Worm (Caenorhabditis elegans) whole organism, mixed stage, embryonic: ENCODE results near the gene lrx-1.

ENCODE experiments used
- M03D4.4 ChIP-seq: sonication (generic microtip); optimal IDR thresholded peaks from 2 replicates; lab custom pipeline; 2017; ENCODE audit warnings: mild to moderate bottlenecking, missing genetic modification characterization, missing compliant biosample characterization
- bed-3 ChIP-seq: fragments of 200-800 bp; sonication (Bioruptor generic); optimal IDR thresholded peaks from 3 replicates; lab custom pipeline; 2018; ENCODE audit warnings: mild to moderate bottlenecking, missing genetic modification characterization, moderate library complexity, missing compliant biosample characterization
- blmp-1 ChIP-seq: fragments of 150-350 bp; optimal IDR thresholded peaks from 2 replicates; lab custom pipeline; 2014; ENCODE audit warnings: missing biosample characterization, missing genetic modification characterization
- ceh-39 ChIP-seq: fragments of 150-350 bp; optimal IDR thresholded peaks from 2 replicates; lab custom pipeline; 2014; ENCODE audit warnings: missing biosample characterization, missing genetic modification characterization
- ceh-43 ChIP-seq: fragments of 200-800 bp; sonication (Bioruptor generic); optimal IDR thresholded peaks from 2 replicates; lab custom pipeline; 2018; ENCODE audit warnings: mild to moderate bottlenecking, missing genetic modification characterization, moderate library complexity, missing compliant biosample characterization
- ceh-83 ChIP-seq: fragments of 200-800 bp; sonication (Bioruptor generic); optimal IDR thresholded peaks from 2 replicates; lab custom pipeline; 2018; ENCODE audit warnings: mild to moderate bottlenecking, missing genetic modification characterization, missing compliant biosample characterization
- ces-1 ChIP-seq: fragments of 150-350 bp; optimal IDR thresholded peaks from 2 replicates; lab custom pipeline; 2014; ENCODE audit warnings: missing biosample characterization, missing genetic modification reagents, missing genetic modification characterization
- cnd-1 ChIP-seq: fragments of 200-800 bp; sonication (Bioruptor generic); optimal IDR thresholded peaks from 2 replicates; lab custom pipeline; 2018; ENCODE audit warnings: mild to moderate bottlenecking, missing genetic modification characterization, missing compliant biosample characterization
- drap-1 ChIP-seq: fragments of 200-800 bp; sonication (Bioruptor generic); optimal IDR thresholded peaks from 3 replicates; lab custom pipeline; 2018; ENCODE audit warnings: mild to moderate bottlenecking, missing genetic modification characterization, missing compliant biosample characterization
- elt-1 ChIP-seq: sonication (generic microtip); optimal IDR thresholded peaks from 2 replicates; lab custom pipeline; 2017; ENCODE audit warnings: missing genetic modification characterization, mild to moderate bottlenecking, missing compliant biosample characterization, antibody characterized with exemption, moderate library complexity, borderline replicate concordance; ENCODE audit not compliant: insufficient read depth
- elt-3 ChIP-seq: fragments of 150-350 bp; optimal IDR thresholded peaks from 2 replicates; lab custom pipeline; 2014; ENCODE audit warnings: missing biosample characterization, missing genetic modification characterization
- flh-1 ChIP-seq: fragments of 200-800 bp; sonication (Bioruptor generic); optimal IDR thresholded peaks from 2 replicates; lab custom pipeline; 2018; ENCODE audit warnings: mild to moderate bottlenecking, missing genetic modification characterization, moderate library complexity, missing compliant biosample characterization
- ham-2 ChIP-seq: fragments of 200-800 bp; sonication (Bioruptor generic); optimal IDR thresholded peaks from 2 replicates; lab custom pipeline; 2018; ENCODE audit warnings: mild to moderate bottlenecking, missing genetic modification characterization, missing compliant biosample characterization
- hlh-1 ChIP-seq: fragments of 150-350 bp; optimal IDR thresholded peaks from 2 replicates; lab custom pipeline; 2014; ENCODE audit warnings: missing biosample characterization, missing genetic modification reagents, missing genetic modification characterization
- lin-13 ChIP-seq: fragments of 150-350 bp; optimal IDR thresholded peaks from 2 replicates; lab custom pipeline; 2014; ENCODE audit warnings: missing biosample characterization, missing genetic modification characterization
- lin-32 ChIP-seq: fragments of 200-800 bp; sonication (Bioruptor generic); optimal IDR thresholded peaks from 2 replicates; lab custom pipeline; 2018; ENCODE audit warnings: mild to moderate bottlenecking, missing genetic modification characterization, missing compliant biosample characterization
- lsy-2 ChIP-seq: fragments of 150-350 bp; optimal IDR thresholded peaks from 2 replicates; lab custom pipeline; 2014; ENCODE audit warnings: missing biosample characterization, missing genetic modification characterization
- mab-5 ChIP-seq: fragments of 150-350 bp; optimal IDR thresholded peaks from 2 replicates; lab custom pipeline; 2014; ENCODE audit warnings: missing biosample characterization, missing genetic modification characterization
- mep-1 ChIP-seq: fragments of 150-350 bp; optimal IDR thresholded peaks from 2 replicates; lab custom pipeline; 2017; ENCODE audit warnings: missing biosample characterization, missing genetic modification reagents, missing genetic modification characterization, inconsistent platforms
- mls-2 ChIP-seq: sonication (generic microtip); optimal IDR thresholded peaks from 2 replicates; lab custom pipeline; 2016; ENCODE audit warnings: mild to moderate bottlenecking, missing genetic modification characterization, moderate library complexity, missing compliant biosample characterization
- nhr-12 ChIP-seq: fragments of 150-350 bp; optimal IDR thresholded peaks from 2 replicates; lab custom pipeline; 2014; ENCODE audit warnings: missing biosample characterization, missing genetic modification characterization
- nhr-2 ChIP-seq: fragments of 150-350 bp; optimal IDR thresholded peaks from 2 replicates; lab custom pipeline; 2014; ENCODE audit warnings: missing biosample characterization, missing genetic modification characterization
- nhr-237 ChIP-seq: fragments of 150-350 bp; optimal IDR thresholded peaks from 2 replicates; lab custom pipeline; 2014; ENCODE audit warnings: missing biosample characterization, missing genetic modification characterization
- nhr-28 ChIP-seq: fragments of 150-350 bp; optimal IDR thresholded peaks from 2 replicates; lab custom pipeline; 2014; ENCODE audit warnings: missing biosample characterization, missing genetic modification characterization
- nhr-76 ChIP-seq: sonication (generic microtip); optimal IDR thresholded peaks from 2 replicates; lab custom pipeline; 2017; ENCODE audit warnings: missing biosample characterization, missing genetic modification characterization
- pha-4 ChIP-seq: fragments of 150-350 bp; optimal IDR thresholded peaks from 2 replicates; lab custom pipeline; 2018; ENCODE audit warnings: missing biosample characterization, missing genetic modification reagents, missing genetic modification characterization
- sem-2 ChIP-seq: fragments of 200-800 bp; sonication (Bioruptor generic); optimal IDR thresholded peaks from 2 replicates; lab custom pipeline; 2018; ENCODE audit warnings: mild to moderate bottlenecking, missing genetic modification characterization, missing compliant biosample characterization
- snpc-4 ChIP-seq: fragments of 150-350 bp; optimal IDR thresholded peaks from 2 replicates; lab custom pipeline; 2014; ENCODE audit warnings: missing biosample characterization, missing genetic modification characterization
- sptf-1 ChIP-seq: sonication (generic microtip); optimal IDR thresholded peaks from 2 replicates; lab custom pipeline; 2017; ENCODE audit warnings: mild to moderate bottlenecking, missing genetic modification characterization, moderate library complexity, missing compliant biosample characterization
- tbx-8 ChIP-seq: fragments of 200-800 bp; sonication (Bioruptor generic); optimal IDR thresholded peaks from 2 replicates; lab custom pipeline; 2018; ENCODE audit warnings: mild to moderate bottlenecking, missing genetic modification characterization, moderate library complexity, missing compliant biosample characterization
- unc-120 ChIP-seq: sonication (generic microtip); optimal IDR thresholded peaks from 2 replicates; lab custom pipeline; 2017; ENCODE audit warnings: missing genetic modification characterization, missing compliant biosample characterization; ENCODE audit not compliant: poor library complexity, severe bottlenecking
- unc-39 ChIP-seq: fragments of 150-350 bp; optimal IDR thresholded peaks from 2 replicates; lab custom pipeline; 2014; ENCODE audit warnings: missing biosample characterization, missing genetic modification characterization
- unc-62 ChIP-seq: fragments of 150-350 bp; optimal IDR thresholded peaks from 2 replicates; lab custom pipeline; 2014; ENCODE audit warnings: missing biosample characterization, missing genetic modification reagents, missing genetic modification characterization
- zip-8 ChIP-seq: fragments of 150-350 bp; optimal IDR thresholded peaks from 2 replicates; lab custom pipeline; 2014; ENCODE audit warnings: missing biosample characterization, missing genetic modification characterization
- ztf-11 ChIP-seq: fragments of 150-350 bp; optimal IDR thresholded peaks from 2 replicates; lab custom pipeline; 2014; ENCODE audit warnings: missing biosample characterization, missing genetic modification characterization

The lrx-1 gene

DNA sequence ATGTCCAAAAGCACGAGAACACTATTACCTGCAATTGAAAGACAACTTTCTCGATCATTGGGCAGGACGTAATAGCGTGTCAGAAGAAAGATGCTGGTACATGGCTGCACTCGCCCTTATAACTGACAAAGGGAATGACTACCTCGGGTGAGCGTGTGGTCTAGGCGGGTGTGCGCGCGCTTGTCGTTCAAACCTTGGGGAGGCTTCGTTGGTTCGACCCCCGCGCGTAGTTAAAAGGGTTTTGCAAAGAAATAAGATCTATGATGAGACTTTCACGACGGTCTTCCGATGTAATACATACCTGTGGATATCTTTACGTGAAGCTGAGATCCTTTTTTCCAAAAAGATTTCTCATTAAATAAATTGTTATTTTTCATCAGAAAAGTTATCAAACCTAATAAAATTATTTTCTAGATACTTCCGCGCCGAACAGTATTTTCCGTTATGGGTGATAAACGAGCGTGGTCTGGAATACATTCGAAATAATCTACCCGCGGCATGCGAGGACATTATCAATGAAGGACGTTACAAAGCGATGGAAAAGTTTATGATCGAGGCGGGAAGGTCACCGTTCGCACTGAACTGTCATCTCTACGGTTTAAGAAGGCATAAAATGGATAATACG, 51.2 kb downstream of the lrx-1 start:
- TF ChIP-seq lin-32 (peak; percentile 100), snpc-4 (tag; lab: Kevin White, UChicago) (no peak), flh-1 (GFP tag; lab: Kevin White, UChicago) (peak; percentile 99), pha-4 (peak; percentile 85), tbx-8 (peak; percentile 100), unc-120 (tag; lab: Kevin White, UChicago) (peak; percentile 100), M03D4.4 (tag; lab: Kevin White, UChicago) (peak; percentile 99), ceh-39 (tag; lab: Kevin White, UChicago) (peak; percentile 84), bed-3 (peak; percentile 99), nhr-28 (tag; lab: Kevin White, UChicago) (peak; percentile 97), ceh-43 (peak; percentile 99), drap-1 (peak; percentile 100), nhr-237 (peak; percentile 60), nhr-76 (peak; percentile 83), sptf-1 (tag; lab: Kevin White, UChicago) (peak; percentile 100), elt-1 (tag; lab: Kevin White, UChicago) (peak; percentile 82), lsy-2 (tag; lab: Kevin White, UChicago) (peak; percentile 79), nhr-2 (tag; lab: Kevin White, UChicago) (peak; percentile 14), ceh-83 (peak; percentile 100), mab-5 (tag; lab: Kevin White, UChicago) (peak; percentile 75), elt-3 (tag; lab: Kevin White, UChicago) (peak; percentile 82), sem-2 (GFP tag; lab: Kevin White, UChicago) (peak; percentile 99), cnd-1 (tag; lab: Kevin White, UChicago) (peak; percentile 99), unc-39 (tag; lab: Kevin White, UChicago) (peak; percentile 92), hlh-1 (peak; percentile 83), ham-2 (peak; percentile 99), nhr-12 (tag; lab: Kevin White, UChicago) (peak; percentile 80), mep-1 (tag; lab: Kevin White, UChicago) (peak; percentile 79), ztf-11 (tag; lab: Kevin White, UChicago) (peak; percentile 95), lin-13 (tag; lab: Kevin White, UChicago) (peak; percentile 92), zip-8 (tag; lab: Kevin White, UChicago) (peak; percentile 7), unc-62 (GFP tag; lab: Kevin White, UChicago) (peak; percentile 96), ces-1 (peak; percentile 68), blmp-1 (tag; lab: Kevin White, UChicago) (peak; percentile 68), mls-2 (tag; lab: Kevin White, UChicago) (peak; percentile 100)
